Worm (Caenorhabditis elegans): ENCODE measurements around the gene pos-1.

The pos-1 gene

DNA sequence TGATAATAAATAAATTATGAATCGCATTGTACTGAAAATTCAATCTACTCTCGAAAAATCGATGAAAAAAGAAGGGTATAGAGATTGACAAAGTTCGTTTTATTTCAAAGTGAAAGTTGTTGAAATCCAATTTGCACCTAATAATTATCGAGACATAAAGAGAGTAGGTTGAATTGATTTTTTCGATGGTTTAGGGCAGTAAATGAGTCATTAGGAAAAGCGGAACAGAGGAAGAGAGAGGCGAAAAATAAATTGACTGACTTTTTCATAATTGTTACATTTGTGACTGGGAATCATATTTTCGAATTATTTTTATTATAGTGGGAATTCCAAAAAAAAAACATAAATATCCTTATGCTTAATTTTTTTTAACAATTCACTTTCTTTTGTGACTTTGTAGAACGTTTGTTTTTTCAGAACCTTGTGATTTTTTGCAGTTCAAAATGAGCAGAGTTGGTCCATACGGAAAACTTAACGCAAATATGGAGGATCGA lies 19.5 kb upstream of the pos-1 start, which contains the start of the genes pho-6 and F52E1.3:
pho-6 (minus strand) TSS at position 101 of the 494 bp plus-strand sequence.
F52E1.3 (plus strand) TSS at position 444 of the 494 bp plus-strand sequence.
- TF ChIP-seq skn-1 (tag; optimal IDR thresholded peaks at IDR 0.05) (no peak), zip-4 (GFP tag; optimal IDR thresholded peaks at IDR 0.05) (no peak), ceh-8 (GFP tag; optimal IDR thresholded peaks at IDR 0.05) (no peak), unc-30 (tag; optimal IDR thresholded peaks at IDR 0.05) (no peak), sptf-1 (tag; optimal IDR thresholded peaks at IDR 0.05) (no peak), pag-3 (tag; optimal IDR thresholded peaks at IDR 0.05; ENCODE audit: borderline replicate concordance, insufficient read depth) (no peak), lin-15B (tag; optimal IDR thresholded peaks at IDR 0.05) (no peak), C04F5.9 (tag; optimal IDR thresholded peaks at IDR 0.05) (no peak), ceh-88 (GFP tag; IDR thresholded peaks at IDR 0.05) (no peak), ceh-90 (tag; optimal IDR thresholded peaks at IDR 0.05) (no peak), dsc-1 (tag; optimal IDR thresholded peaks at IDR 0.05) (no peak), ceh-63 (GFP tag; optimal IDR thresholded peaks at IDR 0.05) (no peak), fos-1 (tag; optimal IDR thresholded peaks at IDR 0.05) (no peak), nhr-71 (tag; optimal IDR thresholded peaks at IDR 0.05) (no peak), pax-3 (tag; optimal IDR thresholded peaks at IDR 0.05) (no peak), egl-27 (tag; optimal IDR thresholded peaks at IDR 0.05) (no peak), sup-37 (GFP tag; optimal IDR thresholded peaks at IDR 0.05) (no peak), tlp-1 (tag; optimal IDR thresholded peaks at IDR 0.05) (no peak), nhr-11 (tag; optimal IDR thresholded peaks at IDR 0.05) (no peak), nhr-90 (tag; optimal IDR thresholded peaks at IDR 0.05; ENCODE audit: poor library complexity) (no peak)

DNA sequence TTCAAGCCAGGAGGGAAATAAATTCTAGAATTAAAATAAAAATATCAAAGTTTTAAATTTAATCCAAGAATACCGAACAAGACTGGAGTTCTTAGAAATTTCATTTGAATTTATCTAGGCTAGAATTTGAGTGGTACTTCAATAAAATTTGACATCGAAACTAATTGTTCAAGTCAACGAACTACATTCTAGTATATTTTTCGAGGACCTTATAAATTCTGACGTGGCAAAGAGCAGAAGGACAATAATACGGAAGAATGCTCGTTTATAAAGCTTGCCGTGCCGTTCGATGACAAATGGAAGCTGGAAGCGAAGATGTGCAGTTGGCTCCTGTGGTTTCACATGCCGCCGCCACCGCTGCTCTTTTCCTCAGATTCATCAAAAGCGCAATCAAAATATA lies 13.1 kb upstream of the pos-1 start:
- TF ChIP-seq skn-1 (tag; optimal IDR thresholded peaks at IDR 0.05), result no peak
- TF ChIP-seq ets-5 (GFP tag; IDR thresholded peaks at IDR 0.05), result no peak
- no peak for TF ChIP-seq nhr-47 (tag; optimal IDR thresholded peaks at IDR 0.05)

DNA sequence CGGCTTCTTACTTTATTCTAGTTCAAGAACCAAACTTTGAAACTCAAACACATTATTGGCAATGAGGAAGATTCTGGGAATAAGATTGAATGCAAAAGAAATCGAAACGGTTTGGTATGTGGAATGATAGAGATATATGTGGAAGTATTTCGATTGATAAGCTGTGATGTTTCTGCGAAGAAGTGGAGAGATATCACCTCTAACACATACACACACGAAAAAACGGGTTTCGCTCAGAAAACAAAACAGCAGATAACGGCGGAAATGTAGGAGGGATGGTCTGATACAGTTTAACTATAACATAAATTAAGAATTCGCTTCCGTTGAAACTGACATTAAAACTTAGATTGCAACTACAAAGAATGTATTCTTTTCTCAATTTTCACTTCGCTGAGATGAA lies 12.6 kb upstream of the pos-1 start:
- peak; percentile 16 for TF ChIP-seq nhr-20 (tag; optimal IDR thresholded peaks at IDR 0.05)
- TF ChIP-seq elt-3 (tag; optimal IDR thresholded peaks at IDR 0.05), result peak; percentile 34 to 90 (median 74)
- TF ChIP-seq efl-1 (optimal IDR thresholded peaks at IDR 0.05), result no peak
- no peak for TF ChIP-seq efl-1 (GFP tag; optimal IDR thresholded peaks at IDR 0.05 in 1 of 2)
- no peak for TF ChIP-seq tbx-2 (tag; optimal IDR thresholded peaks at IDR 0.05)
- peak; percentile 61 for TF ChIP-seq nhr-85 (tag)
- TF ChIP-seq rnt-1 (tag; optimal IDR thresholded peaks at IDR 0.05), result no peak
- peak; percentile 41; the same call in 1 of the 2 replicates for TF ChIP-seq grh-1 (GFP tag; IDR thresholded peaks at IDR 0.05)
- TF ChIP-seq lin-39 (tag; optimal IDR thresholded peaks at IDR 0.05), result no peak
- peak; percentile 89 for TF ChIP-seq blmp-1 (tag; optimal IDR thresholded peaks at IDR 0.05)
- peak; percentile 41 for TF ChIP-seq lin-14 (GFP tag; optimal IDR thresholded peaks at IDR 0.05)
- 0 out of 2 replicates have a peak, but pooled peaks have one; percentile 9 for TF ChIP-seq nhr-19 (GFP tag; conservative IDR thresholded peaks at IDR 0.05)
- TF ChIP-seq swsn-7 (tag; optimal IDR thresholded peaks at IDR 0.05), result no peak
- TF ChIP-seq ceh-8 (GFP tag; optimal IDR thresholded peaks at IDR 0.05), result no peak

DNA sequence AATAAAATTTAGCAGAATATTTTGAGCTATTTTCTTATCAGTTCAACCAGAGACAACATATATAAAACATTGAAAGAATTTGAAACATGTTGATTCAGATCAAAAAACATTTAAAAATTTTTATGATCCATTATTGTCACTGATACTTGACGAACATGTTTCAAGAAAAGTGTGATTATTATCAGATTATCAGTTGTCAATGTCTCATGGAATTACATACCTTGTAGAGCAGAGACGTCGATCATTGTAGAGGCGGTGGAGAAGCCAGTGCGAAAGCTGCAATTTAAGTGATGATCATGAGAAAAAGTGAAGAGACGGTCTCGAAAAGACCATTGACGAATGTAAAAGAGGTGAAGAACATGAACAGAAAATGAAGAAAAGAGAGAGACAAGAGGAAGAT lies 11.5 kb upstream of the pos-1 start, which contains the start of gene F52E1.9:
F52E1.9 (minus strand) TSS at position 278 of the 400 bp plus-strand sequence.
- TF ChIP-seq C34B4.2 (tag; optimal IDR thresholded peaks at IDR 0.05) (no peak), elt-2 (tag; optimal IDR thresholded peaks at IDR 0.05) (peak; percentile 68), xbp-1 (tag; optimal IDR thresholded peaks at IDR 0.05) (no peak)
